Worm (Caenorhabditis elegans) whole organism, mixed stage, embryonic: Measurements from ENCODE around the gene clk-2.

ENCODE experiments used
- blmp-1 ChIP-seq: fragments of 150-350 bp; optimal IDR thresholded peaks from 2 replicates; lab custom pipeline; 2014; ENCODE audit warnings: missing biosample characterization, missing genetic modification characterization
- unc-120 ChIP-seq: sonication (generic microtip); optimal IDR thresholded peaks from 2 replicates; lab custom pipeline; 2017; ENCODE audit warnings: missing genetic modification characterization, missing compliant biosample characterization; ENCODE audit not compliant: poor library complexity, severe bottlenecking
- ztf-11 ChIP-seq: fragments of 150-350 bp; optimal IDR thresholded peaks from 2 replicates; lab custom pipeline; 2014; ENCODE audit warnings: missing biosample characterization, missing genetic modification characterization

ce11 chrIII:7499421-7499902, 18.9 kb downstream of the clk-2 start, which contains the start of the genes C07H6.9 and sap-140:
- TF ChIP-seq blmp-1 (tag; lab: Kevin White, UChicago): no peak
- no peak for TF ChIP-seq unc-120 (tag; lab: Kevin White, UChicago)
- no peak for TF ChIP-seq ztf-11
